Worm (Caenorhabditis elegans) whole organism, L1 larva: ENCODE results near the gene Y116A8C.463.
A peak's percentile ranks its signal among the peaks of the same experiment; 100 is the strongest.

Experiments used
- C04F5.9 ChIP-seq: sonication (generic microtip); optimal IDR thresholded peaks from 2 replicates; lab custom pipeline; 2016; ENCODE audit warnings: missing genetic modification characterization, missing compliant biosample characterization
- F16B12.6 ChIP-seq: fragments of 150-350 bp; optimal IDR thresholded peaks from 2 replicates; lab custom pipeline; 2014; ENCODE audit warnings: missing biosample characterization, missing genetic modification characterization
- Y116A8C.19 ChIP-seq: sonication (generic microtip); optimal IDR thresholded peaks from 2 replicates; lab custom pipeline; 2016; ENCODE audit warnings: missing compliant biosample characterization, missing genetic modification characterization, borderline replicate concordance
- aha-1 ChIP-seq: fragments of 150-350 bp; optimal IDR thresholded peaks from 2 replicates; lab custom pipeline; 2014; ENCODE audit warnings: missing biosample characterization, missing genetic modification characterization
- aly-2 ChIP-seq: fragments of 150-350 bp; optimal IDR thresholded peaks from 2 replicates; lab custom pipeline; 2014; ENCODE audit warnings: missing biosample characterization, missing genetic modification characterization
- ceh-8 ChIP-seq: fragments of 200-800 bp; sonication (Bioruptor generic); optimal IDR thresholded peaks from 2 replicates; lab custom pipeline; 2018; ENCODE audit warnings: mild to moderate bottlenecking, missing genetic modification characterization, moderate library complexity, missing compliant biosample characterization
- ceh-90 ChIP-seq: sonication (generic microtip); optimal IDR thresholded peaks from 2 replicates; lab custom pipeline; 2016; ENCODE audit warnings: missing genetic modification characterization, missing compliant biosample characterization
- ces-1 ChIP-seq: fragments of 150-350 bp; optimal IDR thresholded peaks from 2 replicates; lab custom pipeline; 2014; ENCODE audit warnings: missing biosample characterization, missing genetic modification reagents, missing genetic modification characterization
- efl-1 ChIP-seq, 4 experiments: fragments of 150-350 bp; optimal IDR thresholded peaks in 3 of 4; peaks in 1 of 4; 1 replicate in 1 of 4; 2 replicates in 3 of 4; lab custom pipeline; 2014; ENCODE audit warnings: missing biosample characterization in 2 of 4, missing genetic modification characterization in 2 of 4, missing genetic modification reagents in 2 of 4
- efl-3 ChIP-seq: fragments of 200-800 bp; sonication (Bioruptor generic); optimal IDR thresholded peaks from 2 replicates; lab custom pipeline; 2018; ENCODE audit warnings: mild to moderate bottlenecking, missing genetic modification characterization, missing compliant biosample characterization
- elt-2 ChIP-seq: sonication (generic microtip); optimal IDR thresholded peaks from 2 replicates; lab custom pipeline; 2016; ENCODE audit warnings: missing genetic modification characterization, mild to moderate bottlenecking, inconsistent platforms, missing compliant biosample characterization, missing genetic modification reagents
- ets-5 ChIP-seq: fragments of 200-800 bp; sonication (Bioruptor generic); IDR thresholded peaks from 2 replicates; pipeline ENCODE4 v1.3.6; 2022; ENCODE audit warnings: missing genetic modification characterization, missing compliant biosample characterization
- fkh-4 ChIP-seq: sonication (generic microtip); optimal IDR thresholded peaks from 2 replicates; lab custom pipeline; 2016; ENCODE audit warnings: missing compliant biosample characterization, missing genetic modification characterization, borderline replicate concordance
- grh-1 ChIP-seq: fragments of 200-800 bp; sonication (Bioruptor generic); IDR thresholded peaks from 2 replicates; pipeline ENCODE4 v1.3.6; 2022; ENCODE audit warnings: missing genetic modification reagents, missing genetic modification characterization, missing compliant biosample characterization
- hlh-4 ChIP-seq: sonication (generic microtip); optimal IDR thresholded peaks from 2 replicates; lab custom pipeline; 2016; ENCODE audit warnings: mild to moderate bottlenecking, missing genetic modification characterization, missing compliant biosample characterization
- hpl-2 ChIP-seq: fragments of 150-350 bp; optimal IDR thresholded peaks from 2 replicates; lab custom pipeline; 2014; ENCODE audit warnings: missing biosample characterization, missing genetic modification reagents, missing genetic modification characterization
- isw-1 ChIP-seq: fragments of 200-800 bp; sonication (Bioruptor generic); IDR thresholded peaks from 2 replicates; pipeline ENCODE4 v1.3.6; 2022; ENCODE audit warnings: missing genetic modification characterization, missing compliant biosample characterization
- jun-1 ChIP-seq: fragments of 150-350 bp; optimal IDR thresholded peaks from 2 replicates; lab custom pipeline; 2014; ENCODE audit warnings: missing biosample characterization, missing genetic modification reagents, missing genetic modification characterization
- lin-13 ChIP-seq: fragments of 150-350 bp; optimal IDR thresholded peaks from 2 replicates; lab custom pipeline; 2014; ENCODE audit warnings: missing biosample characterization, missing genetic modification reagents, missing genetic modification characterization
- lin-15B ChIP-seq: fragments of 150-350 bp; sonication (generic microtip); optimal IDR thresholded peaks from 3 replicates; lab custom pipeline; 2014; ENCODE audit warnings: missing biosample characterization, missing genetic modification characterization
- lin-35 ChIP-seq, 2 experiments: fragments of 150-350 bp; optimal IDR thresholded peaks; 2 replicates each; lab custom pipeline; 2014; ENCODE audit warnings: missing biosample characterization in 2 of 2, missing genetic modification characterization in 2 of 2, missing genetic modification reagents in 2 of 2
- lir-3 ChIP-seq: sonication (generic microtip); optimal IDR thresholded peaks from 2 replicates; lab custom pipeline; 2016; ENCODE audit warnings: mild to moderate bottlenecking, missing genetic modification characterization, moderate library complexity, missing compliant biosample characterization; ENCODE audit not compliant: poor library complexity
- mab-9 ChIP-seq: fragments of 200-800 bp; sonication (Bioruptor generic); IDR thresholded peaks from 2 replicates; pipeline ENCODE4 v1.3.6; 2022; ENCODE audit warnings: missing genetic modification reagents, missing genetic modification characterization, missing compliant biosample characterization
- mdl-1 ChIP-seq, 2 experiments: fragments of 150-350 bp; optimal IDR thresholded peaks; 2 replicates each; lab custom pipeline; 2014 to 2017; ENCODE audit warnings: missing biosample characterization in 2 of 2, missing genetic modification characterization in 2 of 2, inconsistent platforms in 1 of 2
- mef-2 ChIP-seq: fragments of 150-350 bp; optimal IDR thresholded peaks from 2 replicates; lab custom pipeline; 2014; ENCODE audit warnings: missing biosample characterization, missing genetic modification characterization
- mep-1 ChIP-seq: fragments of 150-350 bp; optimal IDR thresholded peaks from 2 replicates; lab custom pipeline; 2014; ENCODE audit warnings: missing biosample characterization, missing genetic modification characterization
- nhr-12 ChIP-seq: sonication (generic microtip); optimal IDR thresholded peaks from 2 replicates; lab custom pipeline; 2017; ENCODE audit warnings: missing biosample characterization, missing genetic modification characterization
- nhr-19 ChIP-seq: fragments of 200-800 bp; sonication (Bioruptor generic); conservative IDR thresholded peaks from 2 replicates; pipeline ENCODE4 v1.3.6; 2022; ENCODE audit warnings: missing genetic modification characterization, missing compliant biosample characterization
- nhr-237 ChIP-seq: fragments of 150-350 bp; optimal IDR thresholded peaks from 2 replicates; lab custom pipeline; 2014; ENCODE audit warnings: missing biosample characterization, missing genetic modification characterization
- nhr-28 ChIP-seq: fragments of 150-350 bp; optimal IDR thresholded peaks from 2 replicates; lab custom pipeline; 2014; ENCODE audit warnings: missing biosample characterization, missing genetic modification characterization
- nhr-47 ChIP-seq: sonication (generic microtip); optimal IDR thresholded peaks from 2 replicates; lab custom pipeline; 2016; ENCODE audit warnings: mild to moderate bottlenecking, missing genetic modification characterization, moderate library complexity, missing compliant biosample characterization
- nhr-71 ChIP-seq: sonication (generic microtip); optimal IDR thresholded peaks from 2 replicates; lab custom pipeline; 2016; ENCODE audit warnings: mild to moderate bottlenecking, missing genetic modification characterization, moderate library complexity, missing compliant biosample characterization
- nhr-76 ChIP-seq: sonication (generic microtip); optimal IDR thresholded peaks from 2 replicates; lab custom pipeline; 2017; ENCODE audit warnings: missing biosample characterization, missing genetic modification characterization
- nhr-77 ChIP-seq: fragments of 150-350 bp; optimal IDR thresholded peaks from 2 replicates; lab custom pipeline; 2014; ENCODE audit warnings: missing biosample characterization, missing genetic modification characterization
- pag-3 ChIP-seq: sonication (generic microtip); optimal IDR thresholded peaks from 2 replicates; lab custom pipeline; 2017; ENCODE audit warnings: missing genetic modification characterization, mild to moderate bottlenecking, missing compliant biosample characterization, antibody characterized with exemption, borderline replicate concordance; ENCODE audit not compliant: insufficient read depth
- pqm-1 ChIP-seq: sonication (generic microtip); optimal IDR thresholded peaks from 3 replicates; lab custom pipeline; 2017; ENCODE audit warnings: missing biosample characterization, missing genetic modification characterization
- rnt-1 ChIP-seq: sonication (generic microtip); optimal IDR thresholded peaks from 2 replicates; lab custom pipeline; 2016; ENCODE audit warnings: mild to moderate bottlenecking, missing genetic modification characterization, moderate library complexity, missing compliant biosample characterization
- snpc-4 ChIP-seq: fragments of 150-350 bp; optimal IDR thresholded peaks from 2 replicates; lab custom pipeline; 2014; ENCODE audit warnings: missing biosample characterization, missing genetic modification characterization
- snu-23 ChIP-seq: sonication (generic microtip); optimal IDR thresholded peaks from 2 replicates; lab custom pipeline; 2016; ENCODE audit warnings: missing genetic modification characterization, missing compliant biosample characterization
- sup-37 ChIP-seq: fragments of 200-800 bp; sonication (Bioruptor generic); optimal IDR thresholded peaks from 2 replicates; lab custom pipeline; 2018; ENCODE audit warnings: mild to moderate bottlenecking, missing genetic modification characterization, missing compliant biosample characterization
- swsn-7 ChIP-seq: sonication (generic microtip); optimal IDR thresholded peaks from 2 replicates; lab custom pipeline; 2016; ENCODE audit warnings: missing genetic modification characterization, missing compliant biosample characterization
- tlp-1 ChIP-seq: fragments of 150-350 bp; optimal IDR thresholded peaks from 2 replicates; lab custom pipeline; 2014; ENCODE audit warnings: missing biosample characterization, missing genetic modification characterization
- unc-130 ChIP-seq: fragments of 150-350 bp; optimal IDR thresholded peaks from 2 replicates; lab custom pipeline; 2017; ENCODE audit warnings: missing biosample characterization, missing genetic modification characterization, inconsistent platforms
- unc-98 ChIP-seq: fragments of 200-800 bp; sonication (Bioruptor generic); IDR thresholded peaks from 2 replicates; pipeline ENCODE4 v1.3.6; 2022; ENCODE audit warnings: missing genetic modification characterization, missing compliant biosample characterization
- zag-1 ChIP-seq: fragments of 150-350 bp; optimal IDR thresholded peaks from 2 replicates; lab custom pipeline; 2014; ENCODE audit warnings: missing biosample characterization, missing genetic modification characterization
- ztf-11 ChIP-seq, 2 experiments: sonication (generic microtip); optimal IDR thresholded peaks; 2 replicates each; lab custom pipeline; 2016 to 2017; ENCODE audit warnings: missing genetic modification characterization in 2 of 2, missing biosample characterization in 1 of 2, missing compliant biosample characterization in 1 of 2

The Y116A8C.463 gene

ce11 chrIV:16926558-16926957, 7.0 kb downstream of the Y116A8C.463 start:
- TF ChIP-seq C04F5.9 (tag; lab: Kevin White, UChicago) = no peak
- TF ChIP-seq ces-1 (GFP tag; lab: Kevin White, UChicago) = no peak
- no peak for TF ChIP-seq tlp-1 (tag; lab: Kevin White, UChicago)
- no peak for TF ChIP-seq nhr-237
- no peak for TF ChIP-seq jun-1 (tag; lab: Kevin White, UChicago)
- no peak for TF ChIP-seq pqm-1 (tag; lab: Kevin White, UChicago)
- no peak for TF ChIP-seq efl-3 (GFP tag; lab: Kevin White, UChicago)
- TF ChIP-seq aly-2 = no peak

- TF ChIP-seq F16B12.6 (no peak), nhr-47 (tag; lab: Kevin White, UChicago) (no peak), hpl-2 (no peak), snu-23 (GFP tag; lab: Kevin White, UChicago) (no peak), mab-9 (GFP tag; lab: Robert Waterston, UW) (no peak), sup-37 (GFP tag; lab: Kevin White, UChicago) (no peak), ztf-11 (tag; optimal IDR thresholded peaks at IDR 0.05; lab: Kevin White, UChicago) (no peak), nhr-76 (tag; lab: Kevin White, UChicago) (no peak), unc-130 (no peak), aha-1 (tag; lab: Kevin White, UChicago) (no peak), ces-1 (GFP tag; lab: Kevin White, UChicago) (no peak)
Observed at ce11 chrIV:16931077-16931476, 11.6 kb downstream of the Y116A8C.463 start, which contains the start of gene Y116A8C.49. Y116A8C.49 (minus strand) TSS chrIV:16931177.

DNA sequence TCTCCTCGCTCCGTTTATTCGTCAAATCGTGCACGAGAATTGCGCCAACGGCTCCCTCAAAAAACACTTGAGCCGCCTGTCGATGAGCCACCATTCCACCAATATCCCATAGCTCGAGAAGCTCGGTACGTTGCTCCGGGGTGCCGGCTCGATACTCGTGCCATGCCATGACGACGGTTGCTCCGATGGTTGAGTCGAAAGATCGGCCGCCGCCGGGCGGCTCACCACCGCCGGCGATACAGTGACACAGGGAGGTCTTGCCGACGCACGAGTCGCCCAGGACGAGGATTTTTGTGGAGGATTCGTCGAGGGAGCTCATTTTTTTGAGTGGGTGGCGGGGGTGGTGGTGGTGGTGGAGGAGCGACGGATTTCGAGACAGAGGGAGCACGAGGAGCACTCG, 16.5 kb downstream of the Y116A8C.463 start:
- no peak for TF ChIP-seq zag-1
- 0 out of 2 replicates have a peak, but pooled peaks have one; percentile 34 for TF ChIP-seq grh-1 (GFP tag; lab: Robert Waterston, UW)
- TF ChIP-seq, all 84 proteins: peak for 1

- TF ChIP-seq lin-15B (tag; lab: Kevin White, UChicago) = no peak
Observed at ce11 chrIV:16939001-16939400, 19.5 kb downstream of the Y116A8C.463 start, which contains the start of gene Y116A8C.10. Y116A8C.10 (minus strand) TSS chrIV:16939101.

- peak; percentile 9 for TF ChIP-seq nhr-77 (tag; lab: Kevin White, UChicago)
- no peak for TF ChIP-seq Y116A8C.19 (tag; lab: Kevin White, UChicago)
- TF ChIP-seq efl-1 (optimal IDR thresholded peaks at IDR 0.05; lab: Kevin White, UChicago) = peak; percentile 42 to 62
- TF ChIP-seq efl-1 (GFP tag; optimal IDR thresholded peaks at IDR 0.05 in 1 of 2; lab: Kevin White, UChicago) = peak; percentile 49 to 93
- no peak for TF ChIP-seq ceh-90 (tag; lab: Kevin White, UChicago)
- peak; percentile 72 for TF ChIP-seq swsn-7
- TF ChIP-seq ces-1 (GFP tag; lab: Kevin White, UChicago) = no peak
- no peak for TF ChIP-seq ets-5 (GFP tag; lab: Robert Waterston, UW)
- TF ChIP-seq elt-2 (tag; lab: Kevin White, UChicago) = peak; percentile 25
- peak; percentile 62 for TF ChIP-seq lin-13 (GFP tag; lab: Kevin White, UChicago)
- peak; percentile 75 for TF ChIP-seq nhr-71
- no peak for TF ChIP-seq lir-3 (tag; lab: Kevin White, UChicago)
- TF ChIP-seq nhr-12 (tag; lab: Kevin White, UChicago) = no peak
- TF ChIP-seq snpc-4 (tag; lab: Kevin White, UChicago) = peak; percentile 71
- peak; percentile 43 for TF ChIP-seq isw-1 (GFP tag; lab: Robert Waterston, UW)
- TF ChIP-seq unc-98 (GFP tag; lab: Robert Waterston, UW) = no peak
- TF ChIP-seq nhr-19 (GFP tag; lab: Robert Waterston, UW) = peak; percentile 70
- TF ChIP-seq mep-1 (tag; lab: Kevin White, UChicago) = peak; percentile 70
- no peak for TF ChIP-seq pag-3
- TF ChIP-seq mef-2 (tag; lab: Kevin White, UChicago) = no peak
- no peak for TF ChIP-seq nhr-28 (tag; lab: Kevin White, UChicago)
- TF ChIP-seq ceh-8 (GFP tag; lab: Kevin White, UChicago) = peak; percentile 0
- TF ChIP-seq mdl-1 (tag; optimal IDR thresholded peaks at IDR 0.05; lab: Kevin White, UChicago) = no peak
- TF ChIP-seq hlh-4 (tag; lab: Kevin White, UChicago) = no peak
- TF ChIP-seq ztf-11 (tag; optimal IDR thresholded peaks at IDR 0.05; lab: Kevin White, UChicago) = peak; percentile 12 to 77
- TF ChIP-seq lin-35 (GFP tag; optimal IDR thresholded peaks at IDR 0.05; lab: Kevin White, UChicago) = peak; percentile 32 to 53
- TF ChIP-seq rnt-1 (tag; lab: Kevin White, UChicago) = no peak
- no peak for TF ChIP-seq fkh-4
Observed at ce11 chrIV:16946746-16947145, 27.2 kb downstream of the Y116A8C.463 start, which contains the start of the genes Y116A8C.9 and arf-6. Y116A8C.9 (minus strand) TSS chrIV:16946800. arf-6 (plus strand) TSS chrIV:16947120.
